Fruit fly (Drosophila melanogaster): Measurements from ENCODE around the gene Phf5a.

The Phf5a gene

dm6 chr2L:6479226-6479906 lies 11.3 kb downstream of the Phf5a start (continued):
- TF ChIP-seq pnt (GFP tag; optimal IDR thresholded peaks at IDR 0.05) (peak; percentile 9), dmrt99B (tag; optimal IDR thresholded peaks at IDR 0.05) (peak; percentile 29), Oaz (GFP tag; IDR thresholded peaks at IDR 0.05) (no peak), CG6683 (GFP tag; optimal IDR thresholded peaks at IDR 0.05) (peak; percentile 14), E2f2 (GFP tag; IDR thresholded peaks at IDR 0.05) (peak; percentile 27), HLHmδ (GFP tag; optimal IDR thresholded peaks at IDR 0.05) (peak; percentile 34), abd-A (tag; optimal IDR thresholded peaks at IDR 0.05) (peak; percentile 62), NC2β (GFP tag; optimal IDR thresholded peaks at IDR 0.05) (peak; percentile 20), CG10431 (GFP tag; optimal IDR thresholded peaks at IDR 0.05) (peak; percentile 65), Hmr (GFP tag; optimal IDR thresholded peaks at IDR 0.05) (peak; percentile 61), CG1529 (GFP tag; optimal IDR thresholded peaks at IDR 0.05) (peak; percentile 19), lmd (GFP tag; IDR thresholded peaks at IDR 0.05) (no peak), CG17568 (GFP tag; optimal IDR thresholded peaks at IDR 0.05) (peak; percentile 75), CG13424 (tag; optimal IDR thresholded peaks at IDR 0.05) (peak; percentile 29), Hand (GFP tag; optimal IDR thresholded peaks at IDR 0.05) (peak; percentile 33), odd (GFP tag; optimal IDR thresholded peaks at IDR 0.05) (peak; percentile 28), insv (GFP tag; optimal IDR thresholded peaks at IDR 0.05) (peak in 1 of 2 experiments; percentile 28), sug (tag; optimal IDR thresholded peaks at IDR 0.05) (peak; percentile 66), CG12299 (tag; optimal IDR thresholded peaks at IDR 0.05) (peak; percentile 63), Hey (tag; optimal IDR thresholded peaks at IDR 0.05) (peak; percentile 41), CG6689 (GFP tag; IDR thresholded peaks at IDR 0.05) (peak; percentile 50; the same call in 1 of the 2 replicates), Eip74EF (GFP tag; optimal IDR thresholded peaks at IDR 0.05) (peak in 1 of 2 experiments; percentile 36), CG31441 (GFP tag; IDR thresholded peaks at IDR 0.05) (0 out of 2 replicates have a peak, but pooled peaks have one; percentile 19), Atf3 (GFP tag; optimal IDR thresholded peaks at IDR 0.05) (peak; percentile 20), so (GFP tag; IDR thresholded peaks at IDR 0.05) (0 out of 3 replicates have a peak, but pooled peaks have one; percentile 20), sens (GFP tag) (peak; percentile 94), CG17912 (GFP tag; optimal IDR thresholded peaks at IDR 0.05) (peak; percentile 65), sqz (GFP tag; optimal IDR thresholded peaks at IDR 0.05) (peak; percentile 44), prd (optimal IDR thresholded peaks at IDR 0.05) (no peak), prd (GFP tag; IDR thresholded peaks at IDR 0.05) (no peak), CG11695 (GFP tag; IDR thresholded peaks at IDR 0.05) (peak; percentile 41; the same call in 2 of the 3 replicates), NfI (GFP tag; optimal IDR thresholded peaks at IDR 0.05) (peak; percentile 30), Hr39 (optimal IDR thresholded peaks at IDR 0.05) (no peak), CG10543 (GFP tag; optimal IDR thresholded peaks at IDR 0.05) (peak; percentile 83), CG30403 (GFP tag; optimal IDR thresholded peaks at IDR 0.05) (peak; percentile 18), CG11723 (GFP tag; optimal IDR thresholded peaks at IDR 0.05) (peak; percentile 15), zfh2 (GFP tag; optimal IDR thresholded peaks at IDR 0.05) (no peak), caup (GFP tag; optimal IDR thresholded peaks at IDR 0.05; ENCODE audit: severe bottlenecking) (peak; percentile 77), CG5180 (GFP tag; optimal IDR thresholded peaks at IDR 0.05) (peak; percentile 44), CG12744 (GFP tag; optimal IDR thresholded peaks at IDR 0.05) (no peak), dati (GFP tag; IDR thresholded peaks at IDR 0.05) (no peak), HHEX (GFP tag; optimal IDR thresholded peaks at IDR 0.05) (peak; percentile 65), CG13894 (tag; optimal IDR thresholded peaks at IDR 0.05) (peak; percentile 17), Nf-YC (tag; optimal IDR thresholded peaks at IDR 0.05) (peak; percentile 60), sr (GFP tag; IDR thresholded peaks at IDR 0.05) (peak; percentile 14; the same call in 2 of the 3 replicates), CG9215 (GFP tag; IDR thresholded peaks at IDR 0.05) (peak; percentile 84), CG15601 (tag; optimal IDR thresholded peaks at IDR 0.05) (peak; percentile 66), gce (GFP tag; IDR thresholded peaks at IDR 0.05) (peak; percentile 55; the same call in 1 of the 3 replicates), Atf6 (GFP tag; IDR thresholded peaks at IDR 0.05) (0 out of 2 replicates have a peak, but pooled peaks have one; percentile 6)
